Worm (Caenorhabditis elegans): Measurements from ENCODE around the gene tftc-1.

DNA sequence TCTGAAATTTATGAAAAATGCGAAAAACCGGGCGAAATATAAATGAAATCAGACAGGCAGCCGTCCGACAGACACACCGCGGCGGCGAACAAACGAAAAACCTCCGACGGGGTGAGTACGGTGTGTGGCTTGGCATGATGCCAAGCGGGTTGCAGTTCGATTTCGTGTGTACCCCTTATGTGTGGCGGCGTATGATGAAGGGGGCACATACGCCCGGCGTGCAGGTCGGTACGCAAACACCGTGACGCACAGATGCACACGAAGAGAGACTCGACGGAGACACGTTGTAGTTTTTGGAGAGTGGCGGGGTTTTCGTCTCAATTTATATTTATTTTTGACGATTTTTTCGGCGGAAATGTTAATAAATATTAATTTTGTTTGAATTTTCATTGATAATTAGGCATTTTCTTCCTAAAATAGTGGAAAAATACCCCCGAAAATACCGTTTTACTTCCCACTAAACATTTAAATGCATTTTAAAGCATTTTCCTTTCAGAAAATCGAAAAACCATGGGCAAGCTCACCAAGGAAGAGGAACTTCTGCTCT, 40.0 kb downstream of the tftc-1 start, which contains the start of gene trap-3:
- peak; percentile 63 for TF ChIP-seq skn-1 (tag; optimal IDR thresholded peaks at IDR 0.05)
- TF ChIP-seq nhr-237 (tag; optimal IDR thresholded peaks at IDR 0.05): no peak
- no peak for TF ChIP-seq aly-2 (tag; optimal IDR thresholded peaks at IDR 0.05)
- TF ChIP-seq fos-1 (tag; optimal IDR thresholded peaks at IDR 0.05): no peak
- peak; percentile 92 for TF ChIP-seq ztf-4 (tag; optimal IDR thresholded peaks at IDR 0.05)
- peak; percentile 84 for TF ChIP-seq sea-2 (GFP tag; optimal IDR thresholded peaks at IDR 0.05)

All from whole organism, L3 larva.